Worm (Caenorhabditis elegans) whole organism, L4 larva: ENCODE data around the gene ZK666.8.

Experiments used
- F10B5.3 ChIP-seq: sonication (generic microtip); optimal IDR thresholded peaks from 2 replicates; lab custom pipeline; 2016; ENCODE audit warnings: mild to moderate bottlenecking, missing genetic modification characterization, missing compliant biosample characterization
- F26F4.8 ChIP-seq: fragments of 200-800 bp; sonication (Bioruptor generic); conservative IDR thresholded peaks from 2 replicates; pipeline ENCODE4 v1.3.6; 2022; ENCODE audit warnings: missing genetic modification characterization, missing compliant biosample characterization
- F44E2.7 ChIP-seq: fragments of 200-800 bp; sonication (Bioruptor generic); IDR thresholded peaks from 2 replicates; pipeline ENCODE4 v2.1.2; 2022; ENCODE audit warnings: missing genetic modification characterization, missing compliant biosample characterization
- ZK337.2 ChIP-seq: fragments of 200-800 bp; sonication (Bioruptor generic); IDR thresholded peaks from 2 replicates; pipeline ENCODE4 v1.3.6; 2022; ENCODE audit warnings: missing genetic modification reagents, missing genetic modification characterization, missing compliant biosample characterization
- aha-1 ChIP-seq: fragments of 150-350 bp; peaks from one replicate; lab custom pipeline; 2014; ENCODE audit warnings: missing biosample characterization, missing genetic modification characterization
- aly-2 ChIP-seq: sonication (generic microtip); optimal IDR thresholded peaks from 2 replicates; lab custom pipeline; 2018; ENCODE audit warnings: missing biosample characterization, missing genetic modification characterization
- arid-1 ChIP-seq: fragments of 200-800 bp; sonication (Bioruptor generic); conservative IDR thresholded peaks from 2 replicates; pipeline ENCODE4 v1.3.6; 2022; ENCODE audit warnings: missing genetic modification reagents, missing genetic modification characterization, missing compliant biosample characterization
- ceh-20 ChIP-seq: fragments of 200-800 bp; sonication (Bioruptor generic); IDR thresholded peaks from 2 replicates; pipeline ENCODE4 v1.3.6; 2022; ENCODE audit warnings: missing genetic modification reagents, missing genetic modification characterization, missing compliant biosample characterization
- ceh-32 ChIP-seq: sonication (generic microtip); optimal IDR thresholded peaks from 2 replicates; lab custom pipeline; 2016; ENCODE audit warnings: mild to moderate bottlenecking, missing genetic modification characterization, missing compliant biosample characterization; ENCODE audit not compliant: poor library complexity
- daf-12 ChIP-seq: fragments of 150-350 bp; optimal IDR thresholded peaks from 2 replicates; lab custom pipeline; 2014; ENCODE audit warnings: missing biosample characterization, missing genetic modification reagents, missing genetic modification characterization
- dmd-6 ChIP-seq: fragments of 200-800 bp; sonication (Bioruptor generic); IDR thresholded peaks from 2 replicates; pipeline ENCODE4 v1.3.6; 2022; ENCODE audit warnings: missing genetic modification reagents, missing genetic modification characterization, missing compliant biosample characterization
- dmd-9 ChIP-seq: fragments of 200-800 bp; sonication (Bioruptor generic); IDR thresholded peaks from 2 replicates; pipeline ENCODE4 v1.3.6; 2022; ENCODE audit warnings: missing genetic modification reagents, missing genetic modification characterization, missing compliant biosample characterization
- dpl-1 ChIP-seq: fragments of 150-350 bp; optimal IDR thresholded peaks from 2 replicates; lab custom pipeline; 2014; ENCODE audit warnings: missing biosample characterization, missing genetic modification reagents, missing genetic modification characterization
- dve-1 ChIP-seq: sonication (generic microtip); optimal IDR thresholded peaks from 2 replicates; lab custom pipeline; 2017; ENCODE audit warnings: antibody characterized with exemption, mild to moderate bottlenecking, missing genetic modification characterization, missing compliant biosample characterization; ENCODE audit not compliant: insufficient read depth
- fkh-10 ChIP-seq: fragments of 150-350 bp; optimal IDR thresholded peaks from 2 replicates; lab custom pipeline; 2014; ENCODE audit warnings: missing biosample characterization, missing genetic modification reagents, missing genetic modification characterization
- fos-1 ChIP-seq: fragments of 150-350 bp; optimal IDR thresholded peaks from 2 replicates; lab custom pipeline; 2014; ENCODE audit warnings: missing biosample characterization, missing genetic modification characterization
- gei-8 ChIP-seq: fragments of 200-800 bp; sonication (Bioruptor generic); optimal IDR thresholded peaks from 2 replicates; lab custom pipeline; 2018; ENCODE audit warnings: mild to moderate bottlenecking, missing genetic modification characterization, missing compliant biosample characterization
- hlh-11 ChIP-seq: fragments of 200-800 bp; sonication (Bioruptor generic); optimal IDR thresholded peaks from 2 replicates; lab custom pipeline; 2018; ENCODE audit warnings: mild to moderate bottlenecking, missing genetic modification characterization, missing compliant biosample characterization
- hlh-30 ChIP-seq: sonication (generic microtip); optimal IDR thresholded peaks from 2 replicates; lab custom pipeline; 2017; ENCODE audit warnings: antibody characterized with exemption, mild to moderate bottlenecking, missing genetic modification characterization, missing compliant biosample characterization; ENCODE audit not compliant: insufficient read depth
- lim-7 ChIP-seq: fragments of 200-800 bp; sonication (Bioruptor generic); IDR thresholded peaks from 2 replicates; pipeline ENCODE4 v1.3.6; 2022; ENCODE audit warnings: missing genetic modification characterization, missing compliant biosample characterization
- lin-29 ChIP-seq: fragments of 200-800 bp; sonication (Bioruptor generic); IDR thresholded peaks from 2 replicates; pipeline ENCODE4 v1.3.6; 2022; ENCODE audit warnings: missing genetic modification reagents, missing genetic modification characterization, missing compliant biosample characterization
- lin-38 ChIP-seq: fragments of 200-800 bp; sonication (Bioruptor generic); IDR thresholded peaks from 2 replicates; pipeline ENCODE4 v1.3.6; 2022; ENCODE audit warnings: missing genetic modification reagents, missing genetic modification characterization, missing compliant biosample characterization
- lsy-2 ChIP-seq, 2 experiments: fragments of 150-350 bp in 1 of 2; sonication (generic microtip) in 1 of 2; optimal IDR thresholded peaks; 2 replicates each; lab custom pipeline; 2014 to 2017; ENCODE audit warnings: missing biosample characterization in 2 of 2, missing genetic modification characterization in 2 of 2
- mdl-1 ChIP-seq, 2 experiments: fragments of 150-350 bp in 1 of 2; sonication (generic microtip) in 1 of 2; optimal IDR thresholded peaks; 2 replicates each; lab custom pipeline; 2014 to 2017; ENCODE audit warnings: missing biosample characterization in 2 of 2, missing genetic modification characterization in 2 of 2
- mep-1 ChIP-seq: fragments of 150-350 bp; sonication (generic microtip); optimal IDR thresholded peaks from 3 replicates; lab custom pipeline; 2014; ENCODE audit warnings: missing biosample characterization, missing genetic modification characterization
- mes-2 ChIP-seq: sonication (generic microtip); optimal IDR thresholded peaks from 2 replicates; lab custom pipeline; 2016; ENCODE audit warnings: missing genotype, mild to moderate bottlenecking, missing genetic modification characterization, missing compliant biosample characterization; ENCODE audit not compliant: poor library complexity, severe bottlenecking
- nhr-102 ChIP-seq: sonication (generic microtip); optimal IDR thresholded peaks from 2 replicates; lab custom pipeline; 2016; ENCODE audit warnings: mild to moderate bottlenecking, missing genetic modification characterization, moderate library complexity, missing compliant biosample characterization
- nhr-28 ChIP-seq: fragments of 150-350 bp; optimal IDR thresholded peaks from 2 replicates; lab custom pipeline; 2014; ENCODE audit warnings: missing biosample characterization, missing genetic modification characterization
- nhr-42 ChIP-seq: fragments of 200-800 bp; sonication (Bioruptor generic); IDR thresholded peaks from 2 replicates; pipeline ENCODE4 v1.3.6; 2022; ENCODE audit warnings: missing genetic modification characterization, missing compliant biosample characterization
- nhr-48 ChIP-seq: sonication (generic microtip); optimal IDR thresholded peaks from 2 replicates; lab custom pipeline; 2016; ENCODE audit warnings: mild to moderate bottlenecking, missing genetic modification characterization, missing compliant biosample characterization
- nhr-6 ChIP-seq: fragments of 150-350 bp; optimal IDR thresholded peaks from 2 replicates; lab custom pipeline; 2014; ENCODE audit warnings: missing biosample characterization, missing genetic modification characterization
- nhr-76 ChIP-seq: fragments of 150-350 bp; optimal IDR thresholded peaks from 2 replicates; lab custom pipeline; 2014; ENCODE audit warnings: missing biosample characterization, missing genetic modification characterization
- pha-4 ChIP-seq, 2 experiments: fragments of 150-350 bp in 1 of 2; fragments of 200-800 bp in 1 of 2; sonication (Bioruptor generic) in 1 of 2; IDR thresholded peaks in 1 of 2; optimal IDR thresholded peaks in 1 of 2; 2 replicates each; pipeline versions ENCODE4 v1.3.6 to Lab custom; 2014 to 2022; ENCODE audit warnings: missing genetic modification characterization in 2 of 2, missing genetic modification reagents in 2 of 2, missing biosample characterization in 1 of 2, missing compliant biosample characterization in 1 of 2
- php-3 ChIP-seq: fragments of 200-800 bp; sonication (Bioruptor generic); IDR thresholded peaks from 2 replicates; pipeline ENCODE4 v1.3.6; 2022; ENCODE audit warnings: missing genetic modification reagents, missing genetic modification characterization, missing compliant biosample characterization
- rbr-2 ChIP-seq: sonication (generic microtip); optimal IDR thresholded peaks from 2 replicates; lab custom pipeline; 2016; ENCODE audit warnings: missing genotype, missing genetic modification characterization, missing compliant biosample characterization
- spr-1 ChIP-seq: sonication (generic microtip); optimal IDR thresholded peaks from 2 replicates; lab custom pipeline; 2016; ENCODE audit warnings: mild to moderate bottlenecking, missing genetic modification characterization, missing compliant biosample characterization
- spr-3 ChIP-seq: fragments of 200-800 bp; sonication (Bioruptor generic); optimal IDR thresholded peaks from 2 replicates; lab custom pipeline; 2018; ENCODE audit warnings: mild to moderate bottlenecking, missing genetic modification characterization, missing compliant biosample characterization
- tag-97 ChIP-seq: fragments of 200-800 bp; sonication (Bioruptor generic); IDR thresholded peaks from 2 replicates; pipeline ENCODE4 v1.3.6; 2022; ENCODE audit warnings: missing genetic modification characterization, missing compliant biosample characterization
- unc-62 ChIP-seq, 3 experiments: fragments of 150-350 bp in 1 of 3; sonication (generic microtip); optimal IDR thresholded peaks in 2 of 3; peaks in 1 of 3; 1 replicate in 1 of 3; 2 replicates in 2 of 3; lab custom pipeline; 2014 to 2017; ENCODE audit warnings: missing biosample characterization in 3 of 3, missing genetic modification characterization in 3 of 3, missing genetic modification reagents in 3 of 3, missing genotype in 1 of 3
- zag-1 ChIP-seq: fragments of 150-350 bp; optimal IDR thresholded peaks from 2 replicates; lab custom pipeline; 2014; ENCODE audit warnings: missing biosample characterization, missing genetic modification characterization
- zfp-2 ChIP-seq: sonication (generic microtip); optimal IDR thresholded peaks from 2 replicates; lab custom pipeline; 2016; ENCODE audit warnings: mild to moderate bottlenecking, missing genetic modification characterization, missing compliant biosample characterization

ZK666.8 gene

DNA sequence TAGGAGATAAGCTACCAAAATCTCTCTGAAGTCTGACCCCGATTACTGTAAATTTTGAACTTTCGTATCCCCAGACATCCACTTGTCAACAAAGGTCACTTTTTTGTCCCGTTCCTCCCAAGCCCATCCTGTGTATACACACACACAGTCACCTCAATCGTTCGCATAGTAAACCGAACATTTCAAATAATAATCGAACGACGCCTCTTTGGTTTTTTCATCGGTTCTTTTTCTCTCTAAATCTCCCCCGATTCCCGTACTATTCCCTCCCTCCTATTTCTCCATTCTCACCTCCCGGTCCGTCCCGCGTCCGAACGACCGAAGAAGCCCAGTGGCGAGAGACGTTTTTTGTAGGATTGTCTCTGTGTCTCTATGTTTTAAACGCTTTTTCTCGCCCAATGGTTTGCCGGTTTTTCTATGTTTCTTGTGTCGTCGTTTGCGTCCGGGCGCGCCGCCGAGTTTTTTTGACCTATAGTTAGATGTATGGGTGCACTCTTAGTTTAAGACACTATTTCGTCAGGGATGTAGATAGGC, 36.4 kb upstream of the ZK666.8 start:
- TF ChIP-seq nhr-28 (tag; lab: Kevin White, UChicago) (peak; percentile 28), zfp-2 (tag; lab: Kevin White, UChicago) (no peak), tag-97 (GFP tag; lab: Robert Waterston, UW) (no peak), hlh-30 (tag; lab: Kevin White, UChicago) (peak; percentile 4), mes-2 (no peak), daf-12 (tag; lab: Kevin White, UChicago) (no peak), lin-38 (GFP tag; lab: Robert Waterston, UW) (no peak), lin-29 (no peak), php-3 (GFP tag; lab: Robert Waterston, UW) (no peak), gei-8 (GFP tag; lab: Kevin White, UChicago) (no peak), aly-2 (tag; lab: Kevin White, UChicago) (no peak), fkh-10 (no peak), nhr-42 (GFP tag; lab: Robert Waterston, UW) (no peak), lim-7 (no peak), F10B5.3 (tag; lab: Kevin White, UChicago) (no peak), spr-1 (tag; lab: Kevin White, UChicago) (peak; percentile 30), zag-1 (tag; lab: Kevin White, UChicago) (no peak), F26F4.8 (no peak), mdl-1 (tag; optimal IDR thresholded peaks at IDR 0.05; lab: Kevin White, UChicago) (peak in 1 of 2 experiments; percentile 58), pha-4 (GFP tag; IDR thresholded peaks at IDR 0.05; lab: Robert Waterston, UW) (no peak), pha-4 (tag; optimal IDR thresholded peaks at IDR 0.05; lab: Kevin White, UChicago) (peak; percentile 86), dve-1 (tag; lab: Kevin White, UChicago) (peak; percentile 78), lsy-2 (tag; optimal IDR thresholded peaks at IDR 0.05; lab: Kevin White, UChicago) (peak in 1 of 2 experiments; percentile 28), rbr-2 (tag; lab: Kevin White, UChicago) (peak; percentile 27), arid-1 (GFP tag; lab: Robert Waterston, UW) (0 out of 2 replicates have a peak, but pooled peaks have one; percentile 26), aha-1 (tag; lab: Kevin White, UChicago) (peak; percentile 69), ZK337.2 (GFP tag; lab: Robert Waterston, UW) (no peak), spr-3 (no peak), ceh-20 (GFP tag; lab: Robert Waterston, UW) (peak; percentile 32; the same call in 1 of the 2 replicates), nhr-102 (no peak), hlh-11 (tag; lab: Kevin White, UChicago) (peak; percentile 78), unc-62 (GFP tag; optimal IDR thresholded peaks at IDR 0.05 in 1 of 2; lab: Kevin White, UChicago) (no peak), unc-62 (tag; optimal IDR thresholded peaks at IDR 0.05; lab: Kevin White, UChicago) (no peak), ceh-32 (no peak), dmd-6 (0 out of 2 replicates have a peak, but pooled peaks have one; percentile 24), nhr-6 (tag; lab: Kevin White, UChicago) (peak; percentile 33), nhr-76 (tag; lab: Kevin White, UChicago) (no peak), dmd-9 (no peak), F44E2.7 (GFP tag; lab: Robert Waterston, UW) (no peak), nhr-48 (tag; lab: Kevin White, UChicago) (peak; percentile 74), mep-1 (tag; lab: Kevin White, UChicago) (peak; percentile 34), dpl-1 (GFP tag; lab: Kevin White, UChicago) (peak; percentile 4), fos-1 (tag; lab: Kevin White, UChicago) (no peak)
- TF ChIP-seq, all 104 proteins: peak for 17
